Worm (Caenorhabditis elegans) whole organism, early embryonic: Measurements from ENCODE around the gene srsx-26.

Source experiments
- B0310.2 ChIP-seq: sonication (generic microtip); optimal IDR thresholded peaks from 2 replicates; lab custom pipeline; 2016; ENCODE audit warnings: mild to moderate bottlenecking, missing genetic modification characterization, missing compliant biosample characterization
- F13C5.2 ChIP-seq: sonication (generic microtip); optimal IDR thresholded peaks from 2 replicates; lab custom pipeline; 2017; ENCODE audit warnings: mild to moderate bottlenecking, missing genetic modification characterization, inconsistent platforms, missing compliant biosample characterization
- ama-1 ChIP-seq: fragments of 150-350 bp; optimal IDR thresholded peaks from 2 replicates; lab custom pipeline; 2014
- ceh-13 ChIP-seq: fragments of 200-800 bp; sonication (Bioruptor generic); optimal IDR thresholded peaks from 2 replicates; lab custom pipeline; 2018; ENCODE audit warnings: mild to moderate bottlenecking, missing genetic modification characterization, missing compliant biosample characterization
- ceh-36 ChIP-seq: sonication (generic microtip); optimal IDR thresholded peaks from 2 replicates; lab custom pipeline; 2016; ENCODE audit warnings: missing genetic modification characterization, inconsistent platforms, missing compliant biosample characterization
- flt-1 ChIP-seq: fragments of 200-800 bp; sonication (Bioruptor generic); IDR thresholded peaks from 2 replicates; pipeline ENCODE4 v1.3.6; 2022; ENCODE audit warnings: missing genetic modification characterization, missing compliant biosample characterization
- hmbx-1 ChIP-seq: sonication (generic microtip); optimal IDR thresholded peaks from 2 replicates; lab custom pipeline; 2016; ENCODE audit warnings: mild to moderate bottlenecking, missing genetic modification characterization, missing compliant biosample characterization
- hmg-4 ChIP-seq: fragments of 200-800 bp; sonication (Bioruptor generic); optimal IDR thresholded peaks from 2 replicates; lab custom pipeline; 2018; ENCODE audit warnings: mild to moderate bottlenecking, missing genetic modification characterization, missing compliant biosample characterization
- hnd-1 ChIP-seq: sonication (generic microtip); optimal IDR thresholded peaks from 2 replicates; lab custom pipeline; 2016; ENCODE audit warnings: missing genetic modification characterization, missing compliant biosample characterization
- scrt-1 ChIP-seq: fragments of 200-800 bp; sonication (Bioruptor generic); IDR thresholded peaks from 2 replicates; pipeline ENCODE4 v1.3.6; 2022; ENCODE audit warnings: missing genetic modification characterization, missing compliant biosample characterization
- sea-1 ChIP-seq: fragments of 200-800 bp; sonication (Bioruptor generic); conservative IDR thresholded peaks from 2 replicates; pipeline ENCODE4 v1.3.6; 2022; ENCODE audit warnings: missing genetic modification characterization, missing compliant biosample characterization
- tbx-37 ChIP-seq: fragments of 200-800 bp; sonication (Bioruptor generic); conservative IDR thresholded peaks from 2 replicates; pipeline ENCODE4 v1.3.6; 2022; ENCODE audit warnings: missing genetic modification reagents, missing genetic modification characterization, missing compliant biosample characterization
- tra-4 ChIP-seq: sonication (generic microtip); optimal IDR thresholded peaks from 2 replicates; lab custom pipeline; 2017; ENCODE audit warnings: missing genetic modification characterization, missing compliant biosample characterization

ce11 chrV:10133277-10133676 lies 15.2 kb upstream of the srsx-26 start:
- TF ChIP-seq flt-1 (no peak), ama-1 (no peak), tra-4 (no peak), tbx-37 (GFP tag; lab: Robert Waterston, UW) (no peak), hmg-4 (no peak), scrt-1 (GFP tag; lab: Robert Waterston, UW) (no peak), B0310.2 (tag; lab: Kevin White, UChicago) (no peak), sea-1 (no peak), ceh-13 (GFP tag; lab: Kevin White, UChicago) (no peak), hnd-1 (tag; lab: Kevin White, UChicago) (no peak), F13C5.2 (tag; lab: Kevin White, UChicago) (no peak), ceh-36 (tag; lab: Kevin White, UChicago) (no peak), hmbx-1 (tag; lab: Kevin White, UChicago) (no peak)
